Fruit fly (Drosophila melanogaster) whole organism: Measurements from ENCODE around the gene CG5516.
A peak's percentile ranks its signal among the peaks of the same experiment; 100 is the strongest.

ENCODE experiments used
- CG8478 ChIP-seq: fragments of >200 bp; optimal IDR thresholded peaks from 2 replicates; lab custom pipeline; 2018; ENCODE audit warnings: inconsistent platforms
- Dll ChIP-seq: fragments of >200 bp; optimal IDR thresholded peaks from 2 replicates; lab custom pipeline; 2017
- EcR ChIP-seq, 2 experiments: fragments of >200 bp; optimal IDR thresholded peaks; 2 replicates each; lab custom pipeline; 2017; ENCODE audit warnings: missing biosample characterization in 2 of 2, missing genetic modification characterization in 2 of 2, missing genetic modification reagents in 2 of 2
- pan ChIP-seq: fragments of >200 bp; optimal IDR thresholded peaks from 2 replicates; lab custom pipeline; 2017
- psq ChIP-seq: fragments of >200 bp; optimal IDR thresholded peaks from 2 replicates; lab custom pipeline; 2017
- usp ChIP-seq: fragments of >200 bp; optimal IDR thresholded peaks from 2 replicates; lab custom pipeline; 2017; ENCODE audit warnings: missing biosample characterization, missing genetic modification characterization, mixed read lengths

The CG5516 gene

dm6 chr3R:15963690-15964281, at the start of gene CG5516, which contains the start of gene CG4287:
Gene CG5516, plus strand, starts transcription at chr3R:15963884.
Gene CG4287, minus strand, starts transcription at chr3R:15963867.
- TF ChIP-seq Dll (lab: Kevin White, UChicago) (no peak), CG8478 (lab: Kevin White, UChicago) (no peak), usp (GFP tag; lab: Kevin White, UChicago) (no peak), pan (no peak), psq (lab: Kevin White, UChicago) (no peak), EcR (GFP tag; optimal IDR thresholded peaks at IDR 0.05; lab: Kevin White, UChicago) (no peak)

- no peak for TF ChIP-seq CG8478 (lab: Kevin White, UChicago)
- no peak for TF ChIP-seq Dll (lab: Kevin White, UChicago)
Measured at dm6 chr3R:15917907-15918306, 45.8 kb upstream of the CG5516 start, which contains the start of gene CG45105. Gene CG45105, minus strand, starts transcription at chr3R:15918007.

dm6 chr3R:15919367-15920228, 44.1 kb upstream of the CG5516 start:
- TF ChIP-seq EcR (GFP tag; optimal IDR thresholded peaks at IDR 0.05; lab: Kevin White, UChicago), result no peak
- peak; percentile 76 for TF ChIP-seq Dll (lab: Kevin White, UChicago)

dm6 chr3R:15920229-15920533, 43.5 kb upstream of the CG5516 start:
- no peak for TF ChIP-seq psq (lab: Kevin White, UChicago)
- TF ChIP-seq CG8478 (lab: Kevin White, UChicago), result no peak
- no peak for TF ChIP-seq pan
- TF ChIP-seq EcR (GFP tag; optimal IDR thresholded peaks at IDR 0.05; lab: Kevin White, UChicago), result no peak
- TF ChIP-seq Dll (lab: Kevin White, UChicago), result no peak
- no peak for TF ChIP-seq usp (GFP tag; lab: Kevin White, UChicago)

dm6 chr3R:15920751-15921156, 42.9 kb upstream of the CG5516 start, which contains the start of gene Fbxl7:
Gene Fbxl7, plus strand, starts transcription at chr3R:15920898.
- TF ChIP-seq Dll (lab: Kevin White, UChicago), result no peak
- no peak for TF ChIP-seq EcR (GFP tag; optimal IDR thresholded peaks at IDR 0.05; lab: Kevin White, UChicago)
- no peak for TF ChIP-seq psq (lab: Kevin White, UChicago)
- no peak for TF ChIP-seq CG8478 (lab: Kevin White, UChicago)
- TF ChIP-seq usp (GFP tag; lab: Kevin White, UChicago), result no peak
- no peak for TF ChIP-seq pan

dm6 chr3R:15921747-15922146, 41.9 kb upstream of the CG5516 start:
- no peak for TF ChIP-seq psq (lab: Kevin White, UChicago)
- no peak for TF ChIP-seq EcR (GFP tag; optimal IDR thresholded peaks at IDR 0.05; lab: Kevin White, UChicago)
- no peak for TF ChIP-seq CG8478 (lab: Kevin White, UChicago)
- TF ChIP-seq usp (GFP tag; lab: Kevin White, UChicago), result no peak
- TF ChIP-seq Dll (lab: Kevin White, UChicago), result no peak
- no peak for TF ChIP-seq pan

- TF ChIP-seq psq (lab: Kevin White, UChicago) (no peak), usp (GFP tag; lab: Kevin White, UChicago) (no peak), Dll (lab: Kevin White, UChicago) (no peak), EcR (GFP tag; optimal IDR thresholded peaks at IDR 0.05; lab: Kevin White, UChicago) (no peak), CG8478 (lab: Kevin White, UChicago) (no peak), pan (no peak)
Measured at dm6 chr3R:15922622-15923574, 40.8 kb upstream of the CG5516 start.

dm6 chr3R:15925329-15925728, 38.4 kb upstream of the CG5516 start, which contains the start of gene CG34276:
Gene CG34276, plus strand, starts transcription at chr3R:15925629.
- TF ChIP-seq usp (GFP tag; lab: Kevin White, UChicago) (no peak), pan (no peak)

- TF ChIP-seq EcR (GFP tag; optimal IDR thresholded peaks at IDR 0.05; lab: Kevin White, UChicago) (no peak), usp (GFP tag; lab: Kevin White, UChicago) (no peak), pan (no peak), psq (lab: Kevin White, UChicago) (no peak), Dll (lab: Kevin White, UChicago) (no peak), CG8478 (lab: Kevin White, UChicago) (no peak)
Measured at dm6 chr3R:15925939-15926338, 37.7 kb upstream of the CG5516 start.

dm6 chr3R:15927172-15927571, 36.5 kb upstream of the CG5516 start:
- TF ChIP-seq psq (lab: Kevin White, UChicago) (no peak), EcR (GFP tag; optimal IDR thresholded peaks at IDR 0.05; lab: Kevin White, UChicago) (no peak), Dll (lab: Kevin White, UChicago) (no peak), CG8478 (lab: Kevin White, UChicago) (no peak), pan (no peak)

dm6 chr3R:15928127-15928526, 35.6 kb upstream of the CG5516 start:
- TF ChIP-seq usp (GFP tag; lab: Kevin White, UChicago) (no peak), pan (no peak), Dll (lab: Kevin White, UChicago) (no peak), psq (lab: Kevin White, UChicago) (no peak), CG8478 (lab: Kevin White, UChicago) (no peak), EcR (GFP tag; optimal IDR thresholded peaks at IDR 0.05; lab: Kevin White, UChicago) (no peak)
